Worm (Caenorhabditis elegans): Measurements from ENCODE around the gene M106.2.

The M106.2 gene

ce11 chrII:10861723-10862486 lies 12.1 kb upstream of the M106.2 start:
- TF ChIP-seq unc-62 (GFP tag; optimal IDR thresholded peaks at IDR 0.05) = no peak

- TF ChIP-seq unc-62 (GFP tag; optimal IDR thresholded peaks at IDR 0.05) = no peak
Measured at ce11 chrII:10861305-10861704, 11.5 kb upstream of the M106.2 start.

- TF ChIP-seq unc-62 (GFP tag; optimal IDR thresholded peaks at IDR 0.05) = no peak
Measured at ce11 chrII:10860840-10861239, 11.0 kb upstream of the M106.2 start, which contains the start of gene M106.3. M106.3 (minus strand) TSS chrII:10860909.

ce11 chrII:10859359-10859758 lies 9.6 kb upstream of the M106.2 start:
- TF ChIP-seq unc-62 (GFP tag; optimal IDR thresholded peaks at IDR 0.05) = no peak

ce11 chrII:10857077-10857476 lies 7.3 kb upstream of the M106.2 start, which contains the start of gene M106.7:
M106.7 (minus strand) TSS chrII:10857177.
- no peak for TF ChIP-seq unc-62 (GFP tag; optimal IDR thresholded peaks at IDR 0.05)

- TF ChIP-seq unc-62 (GFP tag; optimal IDR thresholded peaks at IDR 0.05) = no peak
Measured at ce11 chrII:10852880-10853279, 3.1 kb upstream of the M106.2 start.

ce11 chrII:10851110-10851509 lies 1.3 kb upstream of the M106.2 start:
- no peak for TF ChIP-seq unc-62 (GFP tag; optimal IDR thresholded peaks at IDR 0.05)

- TF ChIP-seq unc-62 (GFP tag; optimal IDR thresholded peaks at IDR 0.05) = no peak
Measured at ce11 chrII:10847057-10847456, 2.7 kb downstream of the M106.2 start.

- no peak for TF ChIP-seq unc-62 (GFP tag; optimal IDR thresholded peaks at IDR 0.05)
Measured at ce11 chrII:10843527-10843926, 6.3 kb downstream of the M106.2 start, which contains the start of gene M106.8. M106.8 (minus strand) TSS chrII:10843627.

ce11 chrII:10840067-10840466 lies 9.7 kb downstream of the M106.2 start:
- no peak for TF ChIP-seq unc-62 (GFP tag; optimal IDR thresholded peaks at IDR 0.05)

ce11 chrII:10838550-10838949 lies 11.3 kb downstream of the M106.2 start:
- no peak for TF ChIP-seq unc-62 (GFP tag; optimal IDR thresholded peaks at IDR 0.05)

ce11 chrII:10834717-10835116 lies 15.1 kb downstream of the M106.2 start:
- TF ChIP-seq unc-62 (GFP tag; optimal IDR thresholded peaks at IDR 0.05) = no peak

- no peak for TF ChIP-seq unc-62 (GFP tag; optimal IDR thresholded peaks at IDR 0.05)
Measured at ce11 chrII:10829572-10829971, 20.2 kb downstream of the M106.2 start.

- no peak for TF ChIP-seq unc-62 (GFP tag; optimal IDR thresholded peaks at IDR 0.05)
Measured at ce11 chrII:10829081-10829480, 20.7 kb downstream of the M106.2 start, which contains the start of gene VM106R.1. VM106R.1 (minus strand) TSS chrII:10829181.

- no peak for TF ChIP-seq unc-62 (GFP tag; optimal IDR thresholded peaks at IDR 0.05)
Measured at ce11 chrII:10824046-10824445, 25.8 kb downstream of the M106.2 start, which contains the start of the genes R06F6.12 and mix-1. R06F6.12 (minus strand) TSS chrII:10824081. mix-1 (plus strand) TSS chrII:10824246.

- no peak for TF ChIP-seq unc-62 (GFP tag; optimal IDR thresholded peaks at IDR 0.05)
Measured at ce11 chrII:10820679-10821078, 29.1 kb downstream of the M106.2 start, which contains the start of gene ech-4. ech-4 (plus strand) TSS chrII:10821031.

ce11 chrII:10819928-10820423 lies 29.8 kb downstream of the M106.2 start, which contains the start of gene R06F6.8:
R06F6.8 (minus strand) TSS chrII:10819978.
- no peak for TF ChIP-seq unc-62 (GFP tag; optimal IDR thresholded peaks at IDR 0.05)

Data from whole organism, dauer.